Worm (Caenorhabditis elegans) whole organism, late embryonic: ENCODE measurements around the gene B0513.90.

Experiments
- K09A11.1 ChIP-seq: sonication (generic microtip); optimal IDR thresholded peaks from 2 replicates; lab custom pipeline; 2017; ENCODE audit warnings: antibody characterized with exemption, mild to moderate bottlenecking, missing genetic modification characterization, missing compliant biosample characterization; ENCODE audit not compliant: insufficient read depth
- Y22D7AL.16 ChIP-seq: sonication (generic microtip); optimal IDR thresholded peaks from 2 replicates; lab custom pipeline; 2016; ENCODE audit warnings: missing genetic modification characterization, missing compliant biosample characterization
- ama-1 ChIP-seq: fragments of 150-350 bp; optimal IDR thresholded peaks from 2 replicates; lab custom pipeline; 2014
- ceh-9 ChIP-seq: sonication (generic microtip); optimal IDR thresholded peaks from 2 replicates; lab custom pipeline; 2016; ENCODE audit warnings: mild to moderate bottlenecking, missing genetic modification characterization, inconsistent platforms, missing compliant biosample characterization
- dve-1 ChIP-seq: sonication (generic microtip); optimal IDR thresholded peaks from 2 replicates; lab custom pipeline; 2017; ENCODE audit warnings: antibody characterized with exemption, mild to moderate bottlenecking, missing genetic modification characterization, missing compliant biosample characterization
- hlh-30 ChIP-seq: sonication (generic microtip); optimal IDR thresholded peaks from 2 replicates; lab custom pipeline; 2017; ENCODE audit warnings: antibody characterized with exemption, missing genetic modification characterization, missing compliant biosample characterization; ENCODE audit not compliant: insufficient read depth
- lin-11 ChIP-seq: fragments of 200-800 bp; sonication (Bioruptor generic); optimal IDR thresholded peaks from 2 replicates; lab custom pipeline; 2018; ENCODE audit warnings: mild to moderate bottlenecking, missing genetic modification characterization, missing compliant biosample characterization
- nfya-1 ChIP-seq: sonication (generic microtip); optimal IDR thresholded peaks from 2 replicates; lab custom pipeline; 2017; ENCODE audit warnings: missing genetic modification characterization, mild to moderate bottlenecking, missing compliant biosample characterization, antibody characterized with exemption, moderate library complexity
- nhr-11 ChIP-seq: fragments of 150-350 bp; optimal IDR thresholded peaks from 2 replicates; lab custom pipeline; 2014; ENCODE audit warnings: missing biosample characterization, missing genetic modification characterization
- pag-3 ChIP-seq: sonication (generic microtip); optimal IDR thresholded peaks from 2 replicates; lab custom pipeline; 2016; ENCODE audit warnings: missing compliant biosample characterization, missing genetic modification characterization, borderline replicate concordance
- rnt-1 ChIP-seq: sonication (generic microtip); optimal IDR thresholded peaks from 2 replicates; lab custom pipeline; 2016; ENCODE audit warnings: missing genetic modification characterization, missing compliant biosample characterization
- sox-4 ChIP-seq: sonication (generic microtip); optimal IDR thresholded peaks from 2 replicates; lab custom pipeline; 2017; ENCODE audit warnings: mild to moderate bottlenecking, missing genetic modification characterization, inconsistent platforms, missing compliant biosample characterization
- zip-5 ChIP-seq: sonication (generic microtip); optimal IDR thresholded peaks from 2 replicates; lab custom pipeline; 2016; ENCODE audit warnings: missing genetic modification characterization, missing compliant biosample characterization

- TF ChIP-seq ama-1 (lab: Kevin White, UChicago) (no peak), lin-11 (tag; lab: Kevin White, UChicago) (no peak), dve-1 (tag; lab: Kevin White, UChicago) (no peak), nfya-1 (tag; lab: Kevin White, UChicago) (no peak), pag-3 (tag; lab: Kevin White, UChicago) (no peak), Y22D7AL.16 (tag; lab: Kevin White, UChicago) (no peak), zip-5 (no peak), hlh-30 (tag; lab: Kevin White, UChicago) (no peak), sox-4 (tag; lab: Kevin White, UChicago) (no peak), ceh-9 (tag; lab: Kevin White, UChicago) (no peak), K09A11.1 (tag; lab: Kevin White, UChicago) (no peak), rnt-1 (tag; lab: Kevin White, UChicago) (no peak), nhr-11 (no peak)
Measured at ce11 chrIV:13820862-13821261, 46.0 kb upstream of the B0513.90 start, which contains the start of gene Y45F10D.15.
